Fruit fly (Drosophila melanogaster) S2 (cell line): ENCODE data around the gene Klp10A.

Experiments used
- CG8478 ChIP-seq: fragments of >200 bp; optimal IDR thresholded peaks from 2 replicates; lab custom pipeline; 2018
- CTCF ChIP-seq, 2 experiments: fragments of >200 bp; optimal IDR thresholded peaks; 2 replicates each; lab custom pipeline; 2018

DNA sequence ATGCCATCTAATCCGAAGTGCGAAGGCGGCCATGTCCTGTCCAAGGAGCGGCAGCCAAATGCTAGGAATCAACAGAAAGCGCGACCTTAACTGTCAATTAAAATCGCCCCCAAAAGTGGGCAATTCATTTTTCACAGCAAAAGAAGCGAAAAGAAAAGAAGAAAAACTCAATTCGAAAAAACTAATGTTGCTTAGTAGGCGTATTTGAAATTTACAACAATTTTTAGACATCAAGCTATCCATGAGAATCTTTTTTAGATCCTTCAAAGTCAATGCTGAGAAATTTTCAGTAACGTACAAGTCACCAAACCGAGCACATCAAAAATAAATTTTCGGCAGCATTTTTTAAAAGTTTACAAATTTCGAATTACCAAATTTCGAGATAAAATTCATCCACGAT is 45.7 kb upstream of the Klp10A start, which contains the start of gene CG15200:
- no peak for TF ChIP-seq CG8478 (lab: Kevin White, UChicago)
- no peak for TF ChIP-seq CTCF (optimal IDR thresholded peaks at IDR 0.05; lab: Kevin White, UChicago)
